Worm (Caenorhabditis elegans) whole organism, L4 larva: ENCODE data around the gene rps-14.

ENCODE experiments used
- F26F4.8 ChIP-seq: fragments of 200-800 bp; sonication (Bioruptor generic); conservative IDR thresholded peaks from 2 replicates; pipeline ENCODE4 v1.3.6; 2022; ENCODE audit warnings: missing genetic modification characterization, missing compliant biosample characterization
- F37D6.2 ChIP-seq: sonication (generic microtip); optimal IDR thresholded peaks from 2 replicates; lab custom pipeline; 2016; ENCODE audit warnings: mild to moderate bottlenecking, missing genetic modification characterization, missing compliant biosample characterization
- T26A8.4 ChIP-seq: fragments of 200-800 bp; sonication (Bioruptor generic); IDR thresholded peaks from 2 replicates; pipeline ENCODE4 v1.3.6; 2022; ENCODE audit warnings: missing genetic modification characterization, missing compliant biosample characterization
- Y48G9A.11 ChIP-seq: fragments of 200-800 bp; sonication (Bioruptor generic); IDR thresholded peaks from 2 replicates; pipeline ENCODE4 v1.3.6; 2022; ENCODE audit warnings: missing genetic modification reagents, missing genetic modification characterization, missing compliant biosample characterization
- Y5F2A.4 ChIP-seq: fragments of 200-800 bp; sonication (Bioruptor generic); optimal IDR thresholded peaks from 2 replicates; lab custom pipeline; 2018; ENCODE audit warnings: mild to moderate bottlenecking, missing genetic modification characterization, missing compliant biosample characterization
- Y75B8A.6 ChIP-seq: fragments of 200-800 bp; sonication (Bioruptor generic); IDR thresholded peaks from 2 replicates; pipeline ENCODE4 v1.3.6; 2022; ENCODE audit warnings: missing genetic modification reagents, missing genetic modification characterization, missing compliant biosample characterization
- aha-1 ChIP-seq: fragments of 150-350 bp; peaks from one replicate; lab custom pipeline; 2014; ENCODE audit warnings: missing biosample characterization, missing genetic modification characterization
- ama-1 ChIP-seq: fragments of 150-350 bp; optimal IDR thresholded peaks from 2 replicates; lab custom pipeline; 2014; ENCODE audit warnings: inconsistent platforms, mixed read lengths
- arid-1 ChIP-seq: fragments of 200-800 bp; sonication (Bioruptor generic); conservative IDR thresholded peaks from 2 replicates; pipeline ENCODE4 v1.3.6; 2022; ENCODE audit warnings: missing genetic modification reagents, missing genetic modification characterization, missing compliant biosample characterization
- ceh-28 ChIP-seq: fragments of 150-350 bp; optimal IDR thresholded peaks from 2 replicates; lab custom pipeline; 2014; ENCODE audit warnings: missing biosample characterization, missing genetic modification reagents, missing genetic modification characterization
- ceh-32 ChIP-seq: sonication (generic microtip); optimal IDR thresholded peaks from 2 replicates; lab custom pipeline; 2016; ENCODE audit warnings: mild to moderate bottlenecking, missing genetic modification characterization, missing compliant biosample characterization; ENCODE audit not compliant: poor library complexity
- ces-1 ChIP-seq: fragments of 150-350 bp; sonication (generic microtip); optimal IDR thresholded peaks from 4 replicates; lab custom pipeline; 2014; ENCODE audit warnings: missing biosample characterization, missing genetic modification reagents, missing genetic modification characterization
- cey-2 ChIP-seq: sonication (generic microtip); optimal IDR thresholded peaks from 3 replicates; lab custom pipeline; 2017; ENCODE audit warnings: missing genetic modification characterization, mild to moderate bottlenecking, missing compliant biosample characterization, antibody characterized with exemption, borderline replicate concordance; ENCODE audit not compliant: insufficient read depth
- ctbp-1 ChIP-seq: fragments of 200-800 bp; sonication (Bioruptor generic); IDR thresholded peaks from 2 replicates; pipeline ENCODE4 v1.3.6; 2022; ENCODE audit warnings: missing genetic modification reagents, missing genetic modification characterization, missing compliant biosample characterization
- dmd-6 ChIP-seq: fragments of 200-800 bp; sonication (Bioruptor generic); IDR thresholded peaks from 2 replicates; pipeline ENCODE4 v1.3.6; 2022; ENCODE audit warnings: missing genetic modification reagents, missing genetic modification characterization, missing compliant biosample characterization
- dmd-9 ChIP-seq: fragments of 200-800 bp; sonication (Bioruptor generic); IDR thresholded peaks from 2 replicates; pipeline ENCODE4 v1.3.6; 2022; ENCODE audit warnings: missing genetic modification reagents, missing genetic modification characterization, missing compliant biosample characterization
- dpl-1 ChIP-seq: fragments of 150-350 bp; optimal IDR thresholded peaks from 2 replicates; lab custom pipeline; 2014; ENCODE audit warnings: missing biosample characterization, missing genetic modification reagents, missing genetic modification characterization
- dve-1 ChIP-seq: sonication (generic microtip); optimal IDR thresholded peaks from 2 replicates; lab custom pipeline; 2017; ENCODE audit warnings: antibody characterized with exemption, mild to moderate bottlenecking, missing genetic modification characterization, missing compliant biosample characterization; ENCODE audit not compliant: insufficient read depth
- fkh-10 ChIP-seq: fragments of 150-350 bp; optimal IDR thresholded peaks from 2 replicates; lab custom pipeline; 2014; ENCODE audit warnings: missing biosample characterization, missing genetic modification reagents, missing genetic modification characterization
- hif-1 ChIP-seq, 2 experiments: sonication (generic microtip); optimal IDR thresholded peaks; 2 replicates each; lab custom pipeline; 2016 to 2017; ENCODE audit warnings: missing compliant biosample characterization in 2 of 2, missing genetic modification characterization in 2 of 2, missing genetic modification reagents in 2 of 2, missing genotype in 2 of 2, mild to moderate bottlenecking in 1 of 2
- jun-1 ChIP-seq: fragments of 150-350 bp; optimal IDR thresholded peaks from 2 replicates; lab custom pipeline; 2014; ENCODE audit warnings: missing biosample characterization, missing genetic modification reagents, missing genetic modification characterization
- lin-1 ChIP-seq: fragments of 200-800 bp; sonication (Bioruptor generic); IDR thresholded peaks from 2 replicates; pipeline ENCODE4 v1.3.6; 2022; ENCODE audit warnings: missing genetic modification reagents, missing genetic modification characterization, missing compliant biosample characterization
- lin-13 ChIP-seq: fragments of 150-350 bp; optimal IDR thresholded peaks from 2 replicates; lab custom pipeline; 2014; ENCODE audit warnings: missing biosample characterization, missing genetic modification reagents, missing genetic modification characterization
- madf-5 ChIP-seq, 2 experiments: fragments of 200-800 bp; sonication (Bioruptor generic); IDR thresholded peaks; 2 replicates each; pipeline ENCODE4 v1.3.6; 2022; ENCODE audit warnings: missing compliant biosample characterization in 2 of 2, missing genetic modification characterization in 2 of 2
- madf-9 ChIP-seq: fragments of 200-800 bp; sonication (Bioruptor generic); conservative IDR thresholded peaks from 2 replicates; pipeline ENCODE4 v1.3.6; 2022; ENCODE audit warnings: missing genetic modification reagents, missing genetic modification characterization, missing compliant biosample characterization
- mxl-3 ChIP-seq: fragments of 200-800 bp; sonication (Bioruptor generic); optimal IDR thresholded peaks from 2 replicates; lab custom pipeline; 2018; ENCODE audit warnings: mild to moderate bottlenecking, missing genetic modification characterization, missing compliant biosample characterization
- nhr-102 ChIP-seq: sonication (generic microtip); optimal IDR thresholded peaks from 2 replicates; lab custom pipeline; 2016; ENCODE audit warnings: mild to moderate bottlenecking, missing genetic modification characterization, moderate library complexity, missing compliant biosample characterization
- nhr-237 ChIP-seq: sonication (generic microtip); optimal IDR thresholded peaks from 2 replicates; lab custom pipeline; 2017; ENCODE audit warnings: missing biosample characterization, missing genetic modification characterization
- nhr-76 ChIP-seq: fragments of 150-350 bp; optimal IDR thresholded peaks from 2 replicates; lab custom pipeline; 2014; ENCODE audit warnings: missing biosample characterization, missing genetic modification characterization
- nhr-77 ChIP-seq: fragments of 150-350 bp; optimal IDR thresholded peaks from 2 replicates; lab custom pipeline; 2014; ENCODE audit warnings: missing biosample characterization, missing genetic modification characterization
- php-3 ChIP-seq: fragments of 200-800 bp; sonication (Bioruptor generic); IDR thresholded peaks from 2 replicates; pipeline ENCODE4 v1.3.6; 2022; ENCODE audit warnings: missing genetic modification reagents, missing genetic modification characterization, missing compliant biosample characterization
- rbr-2 ChIP-seq: sonication (generic microtip); optimal IDR thresholded peaks from 2 replicates; lab custom pipeline; 2016; ENCODE audit warnings: missing genotype, missing genetic modification characterization, missing compliant biosample characterization
- sdz-12 ChIP-seq: fragments of 200-800 bp; sonication (Bioruptor generic); optimal IDR thresholded peaks from 2 replicates; lab custom pipeline; 2018; ENCODE audit warnings: mild to moderate bottlenecking, missing genetic modification characterization, missing compliant biosample characterization
- snpc-1.2 ChIP-seq: fragments of 200-800 bp; sonication (Bioruptor generic); IDR thresholded peaks from 2 replicates; pipeline ENCODE4 v1.3.6; 2022; ENCODE audit warnings: missing genetic modification reagents, missing genetic modification characterization, missing compliant biosample characterization
- snpc-4 ChIP-seq: fragments of 150-350 bp; optimal IDR thresholded peaks from 2 replicates; lab custom pipeline; 2014; ENCODE audit warnings: missing biosample characterization, missing genetic modification characterization
- spr-1 ChIP-seq: sonication (generic microtip); optimal IDR thresholded peaks from 2 replicates; lab custom pipeline; 2016; ENCODE audit warnings: mild to moderate bottlenecking, missing genetic modification characterization, missing compliant biosample characterization
- tra-1 ChIP-seq: fragments of 200-800 bp; sonication (Bioruptor generic); IDR thresholded peaks from 2 replicates; pipeline ENCODE4 v1.3.6; 2022; ENCODE audit warnings: missing genetic modification reagents, missing genetic modification characterization, missing compliant biosample characterization
- unc-62 ChIP-seq, 3 experiments: fragments of 150-350 bp in 1 of 3; sonication (generic microtip); optimal IDR thresholded peaks in 2 of 3; peaks in 1 of 3; 1 replicate in 1 of 3; 2 replicates in 2 of 3; lab custom pipeline; 2014 to 2017; ENCODE audit warnings: missing biosample characterization in 3 of 3, missing genetic modification characterization in 3 of 3, missing genetic modification reagents in 3 of 3, missing genotype in 1 of 3
- zag-1 ChIP-seq: fragments of 150-350 bp; optimal IDR thresholded peaks from 2 replicates; lab custom pipeline; 2014; ENCODE audit warnings: missing biosample characterization, missing genetic modification characterization
- zfp-2 ChIP-seq: sonication (generic microtip); optimal IDR thresholded peaks from 2 replicates; lab custom pipeline; 2016; ENCODE audit warnings: mild to moderate bottlenecking, missing genetic modification characterization, missing compliant biosample characterization
- zfp-3 ChIP-seq: fragments of 200-800 bp; sonication (Bioruptor generic); conservative IDR thresholded peaks from 2 replicates; pipeline ENCODE4 v1.3.6; 2022; ENCODE audit warnings: missing genetic modification reagents, missing genetic modification characterization, missing compliant biosample characterization

Gene rps-14

ce11 chrIII:7162065-7162762 lies 17.2 kb downstream of the rps-14 start, which contains the start of the genes syf-2 and K04G7.1 (continued):
- TF ChIP-seq dmd-6 (GFP tag; lab: Robert Waterston, UW) (peak; percentile 84), snpc-1.2 (GFP tag; lab: Robert Waterston, UW) (no peak), lin-13 (peak; percentile 98), F37D6.2 (tag; lab: Kevin White, UChicago) (peak; percentile 83), cey-2 (tag; lab: Kevin White, UChicago) (no peak), lin-1 (GFP tag; lab: Robert Waterston, UW) (peak; percentile 63), dmd-9 (GFP tag; lab: Robert Waterston, UW) (peak; percentile 77), sdz-12 (GFP tag; lab: Kevin White, UChicago) (no peak)

DNA sequence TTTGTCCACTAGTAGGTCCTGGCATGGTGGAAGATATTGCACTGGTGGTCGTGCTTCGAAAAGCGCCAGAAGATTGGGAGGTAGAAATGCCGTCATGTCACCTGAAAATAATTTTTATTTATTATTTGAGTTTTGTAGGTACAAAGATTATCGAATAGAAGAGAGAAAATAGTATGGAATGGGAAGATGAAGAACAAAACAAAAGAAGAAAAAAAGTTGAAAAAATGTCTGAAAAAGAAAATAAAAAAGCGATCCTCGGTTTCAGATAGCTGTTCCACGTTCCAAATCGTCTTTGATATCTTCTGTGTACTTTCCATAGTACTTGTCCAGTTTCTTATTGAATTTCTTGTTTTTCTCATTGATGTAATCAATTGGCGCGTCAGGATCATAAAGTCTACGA lies 18.3 kb downstream of the rps-14 start, which contains the start of gene rnp-7:
rnp-7 (minus strand) TSS at position 101 of the 400 bp plus-strand sequence.
- no peak for TF ChIP-seq F26F4.8 (GFP tag; lab: Robert Waterston, UW)
- TF ChIP-seq mxl-3 (GFP tag; lab: Kevin White, UChicago) = no peak
- no peak for TF ChIP-seq ceh-32 (tag; lab: Kevin White, UChicago)
- no peak for TF ChIP-seq rbr-2 (tag; lab: Kevin White, UChicago)
- no peak for TF ChIP-seq snpc-4 (tag; lab: Kevin White, UChicago)
- TF ChIP-seq Y48G9A.11 (GFP tag; lab: Robert Waterston, UW) = no peak

DNA sequence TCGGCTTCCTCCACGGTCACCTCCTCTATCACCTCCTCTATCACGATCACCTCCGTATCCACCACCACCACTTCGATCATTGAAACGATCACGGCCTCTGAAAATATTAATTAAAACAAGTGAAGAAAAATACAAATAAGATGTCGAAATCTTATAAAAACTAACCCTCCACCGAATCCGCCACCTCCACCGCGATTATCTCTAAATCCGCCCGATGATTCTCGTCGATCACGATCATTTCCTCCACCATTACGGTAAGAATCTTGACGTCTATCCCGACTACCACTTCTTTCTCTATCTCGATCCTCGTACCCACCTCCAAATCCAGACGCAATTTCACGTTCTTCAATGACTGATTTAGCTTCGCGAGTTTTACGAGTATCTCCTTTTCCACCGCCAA lies 20.1 kb downstream of the rps-14 start:
- TF ChIP-seq aha-1 (peak; percentile 66), unc-62 (GFP tag; optimal IDR thresholded peaks at IDR 0.05 in 1 of 2; lab: Kevin White, UChicago) (peak in 1 of 2 experiments; percentile 64), unc-62 (tag; optimal IDR thresholded peaks at IDR 0.05; lab: Kevin White, UChicago) (no peak), nhr-77 (no peak)

DNA sequence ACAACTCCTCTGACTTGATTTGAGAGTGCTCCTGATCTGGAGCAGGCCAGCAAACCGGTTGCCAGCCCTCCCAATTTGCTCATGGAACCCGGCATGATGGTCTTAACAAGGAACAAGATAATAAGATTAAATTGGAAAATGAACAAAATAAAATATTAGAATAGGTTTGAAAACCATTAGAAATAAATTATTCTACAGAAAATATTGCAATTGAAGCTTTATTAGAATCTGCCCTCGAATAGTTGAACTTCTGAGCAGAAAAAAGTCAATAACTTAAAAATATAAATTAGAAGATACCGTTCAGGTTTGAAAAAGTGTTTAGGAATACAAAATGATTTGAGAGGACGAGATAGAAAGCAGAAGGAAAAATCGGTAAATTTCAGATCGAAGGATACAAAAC lies 20.7 kb downstream of the rps-14 start, which contains the start of gene nuo-4:
nuo-4 (minus strand) TSS at position 101 of the 400 bp plus-strand sequence.
- TF ChIP-seq nhr-237 (tag; lab: Kevin White, UChicago) (no peak), madf-9 (GFP tag; lab: Robert Waterston, UW) (no peak), ama-1 (lab: Kevin White, UChicago) (peak; percentile 28), ceh-32 (tag; lab: Kevin White, UChicago) (no peak)

DNA sequence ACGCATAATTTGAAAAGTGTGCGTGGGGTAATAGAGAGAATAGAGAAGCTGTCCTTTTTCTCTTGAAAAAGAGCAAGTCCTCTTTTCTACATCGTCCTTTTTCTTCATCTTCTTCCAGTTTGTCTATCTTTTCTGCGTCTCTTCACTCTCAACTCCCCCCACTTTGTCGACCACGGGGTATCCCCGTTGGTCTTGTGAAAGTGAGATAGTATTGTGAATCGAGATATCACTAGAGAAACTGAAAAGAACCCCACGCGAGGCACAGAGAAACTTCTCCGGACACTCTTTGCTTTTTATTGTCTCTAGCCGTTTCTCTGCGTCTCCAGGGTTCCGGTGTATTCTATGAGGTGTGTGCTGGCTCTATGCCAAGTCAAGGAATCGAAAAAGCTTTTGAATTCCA lies 23.8 kb downstream of the rps-14 start:
- TF ChIP-seq nhr-102 (tag; lab: Kevin White, UChicago) = peak; percentile 82
- TF ChIP-seq unc-62 (GFP tag; optimal IDR thresholded peaks at IDR 0.05 in 1 of 2; lab: Kevin White, UChicago) = peak in 1 of 2 experiments; percentile 96
- TF ChIP-seq unc-62 (tag; optimal IDR thresholded peaks at IDR 0.05; lab: Kevin White, UChicago) = no peak
- TF ChIP-seq nhr-76 (tag; lab: Kevin White, UChicago) = peak; percentile 54
- TF ChIP-seq dve-1 (tag; lab: Kevin White, UChicago) = peak; percentile 92
- TF ChIP-seq ceh-28 = peak; percentile 27
- peak; percentile 95 for TF ChIP-seq lin-1 (GFP tag; lab: Robert Waterston, UW)
- no peak for TF ChIP-seq zag-1 (tag; lab: Kevin White, UChicago)
- TF ChIP-seq Y5F2A.4 = peak; percentile 26
- peak; percentile 96 for TF ChIP-seq fkh-10
- 0 out of 2 replicates have a peak, but pooled peaks have one; percentile 46 for TF ChIP-seq zfp-3 (GFP tag; lab: Robert Waterston, UW)
- peak; percentile 89 for TF ChIP-seq T26A8.4 (GFP tag; lab: Robert Waterston, UW)
- peak; percentile 82 for TF ChIP-seq jun-1 (tag; lab: Kevin White, UChicago)
- peak; percentile 63 for TF ChIP-seq tra-1 (GFP tag; lab: Robert Waterston, UW)
- peak; percentile 97 for TF ChIP-seq ctbp-1 (GFP tag; lab: Robert Waterston, UW)
- peak; percentile 82 for TF ChIP-seq php-3 (GFP tag; lab: Robert Waterston, UW)
- TF ChIP-seq madf-5 (GFP tag; IDR thresholded peaks at IDR 0.05; lab: Robert Waterston, UW) = no peak
- peak; percentile 77 for TF ChIP-seq spr-1 (tag; lab: Kevin White, UChicago)
- TF ChIP-seq Y75B8A.6 (GFP tag; lab: Robert Waterston, UW) = no peak
- peak; percentile 23 to 82 for TF ChIP-seq hif-1 (tag; optimal IDR thresholded peaks at IDR 0.05; lab: Kevin White, UChicago)
- TF ChIP-seq arid-1 = peak; percentile 60
- peak; percentile 13 for TF ChIP-seq ces-1 (GFP tag; lab: Kevin White, UChicago)
- TF ChIP-seq dpl-1 (GFP tag; lab: Kevin White, UChicago) = peak; percentile 74
- peak; percentile 54 for TF ChIP-seq zfp-2 (tag; lab: Kevin White, UChicago)
